Fruit fly (Drosophila melanogaster) whole organism, prepupa: ENCODE measurements around the gene erm.

ENCODE experiments used
- Blimp-1 ChIP-seq: fragments of 200-800 bp; sonication (Bioruptor generic); optimal IDR thresholded peaks from 3 replicates; lab custom pipeline; 2017; ENCODE audit warnings: missing biosample characterization, missing genetic modification characterization, mild to moderate bottlenecking, moderate library complexity, missing genetic modification reagents
- CG10631 ChIP-seq: fragments of 200-800 bp; sonication (Bioruptor generic); optimal IDR thresholded peaks from 2 replicates; lab custom pipeline; 2016; ENCODE audit warnings: missing biosample characterization, missing genetic modification characterization
- CG11294 ChIP-seq: fragments of 200-800 bp; sonication (Bioruptor generic); IDR thresholded peaks from 2 replicates; pipeline ENCODE4 v1.3.6; 2022; ENCODE audit warnings: missing biosample characterization, missing genetic modification characterization
- CG11902 ChIP-seq: fragments of 200-800 bp; sonication (Bioruptor generic); optimal IDR thresholded peaks from 3 replicates; lab custom pipeline; 2016; ENCODE audit warnings: missing biosample characterization, missing genetic modification characterization
- CG16779 ChIP-seq: fragments of 200-800 bp; sonication (Bioruptor generic); optimal IDR thresholded peaks from 3 replicates; lab custom pipeline; 2017; ENCODE audit warnings: missing biosample characterization, mild to moderate bottlenecking, missing genetic modification characterization
- CG31627 ChIP-seq: fragments of 200-800 bp; sonication (Bioruptor generic); optimal IDR thresholded peaks from 3 replicates; lab custom pipeline; 2016; ENCODE audit warnings: missing biosample characterization, missing genetic modification characterization
- CG32006 ChIP-seq: fragments of 200-800 bp; sonication (Bioruptor generic); optimal IDR thresholded peaks from 3 replicates; lab custom pipeline; 2017; ENCODE audit warnings: missing biosample characterization, mild to moderate bottlenecking, missing genetic modification characterization
- CG34406 ChIP-seq: fragments of 200-800 bp; sonication (Bioruptor generic); optimal IDR thresholded peaks from 3 replicates; lab custom pipeline; 2016; ENCODE audit warnings: missing biosample characterization, missing genetic modification characterization
- CG3919 ChIP-seq: fragments of 200-800 bp; sonication (Bioruptor generic); optimal IDR thresholded peaks from 3 replicates; lab custom pipeline; 2016; ENCODE audit warnings: missing biosample characterization, missing genetic modification characterization
- CG4318 ChIP-seq: fragments of 200-800 bp; sonication (Bioruptor generic); optimal IDR thresholded peaks from 3 replicates; lab custom pipeline; 2017; ENCODE audit warnings: missing biosample characterization, mild to moderate bottlenecking, missing genetic modification characterization
- CG6163 ChIP-seq: fragments of 200-800 bp; sonication (Bioruptor generic); IDR thresholded peaks from 3 replicates; pipeline ENCODE4 v1.3.6; 2022; ENCODE audit warnings: missing biosample characterization, missing genetic modification characterization
- CG6276 ChIP-seq: fragments of 200-800 bp; sonication (Bioruptor generic); optimal IDR thresholded peaks from 2 replicates; lab custom pipeline; 2017; ENCODE audit warnings: missing biosample characterization, mild to moderate bottlenecking, missing genetic modification characterization
- CG6808 ChIP-seq: fragments of 200-800 bp; sonication (Bioruptor generic); optimal IDR thresholded peaks from 3 replicates; lab custom pipeline; 2017; ENCODE audit warnings: missing biosample characterization, missing genetic modification characterization, mild to moderate bottlenecking, moderate library complexity, missing genetic modification reagents
- CG7368 ChIP-seq: fragments of 200-800 bp; sonication (Bioruptor generic); optimal IDR thresholded peaks from 3 replicates; lab custom pipeline; 2016; ENCODE audit warnings: missing biosample characterization, missing genetic modification characterization
- CG8119 ChIP-seq: fragments of 200-800 bp; sonication (Bioruptor generic); IDR thresholded peaks from 3 replicates; pipeline ENCODE4 v1.3.6; 2022; ENCODE audit warnings: missing biosample characterization, missing genetic modification characterization
- CG8319 ChIP-seq: fragments of 200-800 bp; sonication (Bioruptor generic); optimal IDR thresholded peaks from 3 replicates; lab custom pipeline; 2016; ENCODE audit warnings: missing biosample characterization, missing genetic modification characterization
- CG8632 ChIP-seq: fragments of 200-800 bp; sonication (Bioruptor generic); optimal IDR thresholded peaks from 3 replicates; lab custom pipeline; 2016; ENCODE audit warnings: missing biosample characterization, missing genetic modification characterization
- CG9139 ChIP-seq: fragments of 200-800 bp; sonication (Bioruptor generic); optimal IDR thresholded peaks from 3 replicates; lab custom pipeline; 2017; ENCODE audit warnings: missing biosample characterization, mild to moderate bottlenecking, missing genetic modification characterization
- Eip75B ChIP-seq: fragments of 200-800 bp; sonication (Bioruptor generic); optimal IDR thresholded peaks from 3 replicates; lab custom pipeline; 2016; ENCODE audit warnings: missing biosample characterization, missing genetic modification characterization
- Eip93F ChIP-seq: fragments of 200-800 bp; sonication (Bioruptor generic); optimal IDR thresholded peaks from 2 replicates; lab custom pipeline; 2016; ENCODE audit warnings: missing biosample characterization, mild to moderate bottlenecking, missing genetic modification characterization
- Ets96B ChIP-seq: fragments of 200-800 bp; optimal IDR thresholded peaks from 2 replicates; lab custom pipeline; 2019; ENCODE audit warnings: missing biosample characterization, mild to moderate bottlenecking, missing genetic modification characterization, moderate library complexity
- Gug ChIP-seq: fragments of 200-800 bp; sonication (Bioruptor generic); IDR thresholded peaks from 2 replicates; pipeline ENCODE4 v1.3.6; 2022; ENCODE audit warnings: missing biosample characterization, missing genetic modification characterization
- Hr38 ChIP-seq: sonication (Bioruptor generic); optimal IDR thresholded peaks from 2 replicates; lab custom pipeline; 2016; ENCODE audit warnings: missing biosample characterization, missing genetic modification characterization
- Hr39 ChIP-seq: fragments of 200-800 bp; sonication (Bioruptor generic); optimal IDR thresholded peaks from 2 replicates; lab custom pipeline; 2016; ENCODE audit warnings: missing biosample characterization, missing genetic modification characterization
- Hr4 ChIP-seq: fragments of 200-800 bp; sonication (Bioruptor generic); optimal IDR thresholded peaks from 3 replicates; lab custom pipeline; 2016; ENCODE audit warnings: missing biosample characterization, missing genetic modification characterization
- Lpt ChIP-seq: fragments of 200-800 bp; sonication (Bioruptor generic); optimal IDR thresholded peaks from 3 replicates; lab custom pipeline; 2016; ENCODE audit warnings: missing biosample characterization, missing genetic modification characterization
- OdsH ChIP-seq: fragments of 200-800 bp; sonication (Bioruptor generic); optimal IDR thresholded peaks from 3 replicates; lab custom pipeline; 2016; ENCODE audit warnings: missing biosample characterization, missing genetic modification characterization
- Smox ChIP-seq: fragments of 200-800 bp; sonication (Bioruptor generic); optimal IDR thresholded peaks from 3 replicates; lab custom pipeline; 2016; ENCODE audit warnings: missing biosample characterization, missing genetic modification characterization
- Sox102F ChIP-seq: fragments of 200-800 bp; sonication (Bioruptor generic); optimal IDR thresholded peaks from 2 replicates; lab custom pipeline; 2016; ENCODE audit warnings: missing biosample characterization, mild to moderate bottlenecking, missing genetic modification characterization
- achi ChIP-seq: fragments of 200-800 bp; sonication (Bioruptor generic); optimal IDR thresholded peaks from 3 replicates; lab custom pipeline; 2016; ENCODE audit warnings: missing biosample characterization, missing genetic modification characterization
- dac ChIP-seq: fragments of 200-800 bp; sonication (Bioruptor generic); optimal IDR thresholded peaks from 2 replicates; lab custom pipeline; 2017; ENCODE audit warnings: missing biosample characterization, mild to moderate bottlenecking, missing genetic modification characterization
- eg ChIP-seq: fragments of 200-800 bp; sonication (Bioruptor generic); IDR thresholded peaks from 3 replicates; pipeline ENCODE4 v1.3.6; 2022; ENCODE audit warnings: missing biosample characterization, missing genetic modification characterization
- esn ChIP-seq: fragments of 200-800 bp; sonication (Bioruptor generic); optimal IDR thresholded peaks from 2 replicates; lab custom pipeline; 2016; ENCODE audit warnings: missing biosample characterization, mild to moderate bottlenecking, missing genetic modification characterization, moderate library complexity
- fd59A ChIP-seq: fragments of 200-800 bp; sonication (Bioruptor generic); optimal IDR thresholded peaks from 2 replicates; lab custom pipeline; 2017; ENCODE audit warnings: missing biosample characterization, mild to moderate bottlenecking, missing genetic modification characterization, missing genetic modification reagents
- fd85E ChIP-seq: fragments of 200-800 bp; sonication (Bioruptor generic); optimal IDR thresholded peaks from 3 replicates; lab custom pipeline; 2016; ENCODE audit warnings: missing biosample characterization, missing genetic modification characterization
- fkh ChIP-seq: fragments of 200-800 bp; sonication (Bioruptor generic); optimal IDR thresholded peaks from 3 replicates; lab custom pipeline; 2017; ENCODE audit warnings: missing biosample characterization, mild to moderate bottlenecking, missing genetic modification characterization, moderate library complexity
- lz ChIP-seq: fragments of 200-800 bp; sonication (Bioruptor generic); optimal IDR thresholded peaks from 3 replicates; lab custom pipeline; 2016; ENCODE audit warnings: missing biosample characterization, missing genetic modification characterization
- net ChIP-seq: fragments of 200-800 bp; sonication (Bioruptor generic); optimal IDR thresholded peaks from 3 replicates; lab custom pipeline; 2016; ENCODE audit warnings: missing biosample characterization, missing genetic modification characterization
- pdm3 ChIP-seq: fragments of 200-800 bp; sonication (Bioruptor generic); optimal IDR thresholded peaks from 3 replicates; lab custom pipeline; 2016; ENCODE audit warnings: missing biosample characterization, missing genetic modification characterization
- salr ChIP-seq, 2 experiments: fragments of 200-800 bp; sonication (Bioruptor generic); optimal IDR thresholded peaks; 3 replicates each; lab custom pipeline; 2016 to 2018; ENCODE audit warnings: missing biosample characterization in 2 of 2, missing genetic modification characterization in 2 of 2, mild to moderate bottlenecking in 1 of 2
- spab ChIP-seq: fragments of 200-800 bp; sonication (Bioruptor generic); optimal IDR thresholded peaks from 2 replicates; lab custom pipeline; 2017; ENCODE audit warnings: missing biosample characterization, mild to moderate bottlenecking, missing genetic modification characterization, missing genetic modification reagents
- ss ChIP-seq, 2 experiments: fragments of 200-800 bp; sonication (Bioruptor generic); optimal IDR thresholded peaks; 2 replicates in 1 of 2; 3 replicates in 1 of 2; lab custom pipeline; 2017 to 2018; ENCODE audit warnings: mild to moderate bottlenecking in 2 of 2, missing biosample characterization in 2 of 2, missing genetic modification characterization in 2 of 2, moderate library complexity in 1 of 2
- svp ChIP-seq: fragments of 200-800 bp; sonication (Bioruptor generic); peaks from one replicate; lab custom pipeline; 2016; ENCODE audit warnings: missing biosample characterization, missing genetic modification characterization
- topi ChIP-seq: fragments of 200-800 bp; sonication (Bioruptor generic); optimal IDR thresholded peaks from 3 replicates; lab custom pipeline; 2016; ENCODE audit warnings: missing biosample characterization, missing genetic modification characterization

The erm gene

DNA sequence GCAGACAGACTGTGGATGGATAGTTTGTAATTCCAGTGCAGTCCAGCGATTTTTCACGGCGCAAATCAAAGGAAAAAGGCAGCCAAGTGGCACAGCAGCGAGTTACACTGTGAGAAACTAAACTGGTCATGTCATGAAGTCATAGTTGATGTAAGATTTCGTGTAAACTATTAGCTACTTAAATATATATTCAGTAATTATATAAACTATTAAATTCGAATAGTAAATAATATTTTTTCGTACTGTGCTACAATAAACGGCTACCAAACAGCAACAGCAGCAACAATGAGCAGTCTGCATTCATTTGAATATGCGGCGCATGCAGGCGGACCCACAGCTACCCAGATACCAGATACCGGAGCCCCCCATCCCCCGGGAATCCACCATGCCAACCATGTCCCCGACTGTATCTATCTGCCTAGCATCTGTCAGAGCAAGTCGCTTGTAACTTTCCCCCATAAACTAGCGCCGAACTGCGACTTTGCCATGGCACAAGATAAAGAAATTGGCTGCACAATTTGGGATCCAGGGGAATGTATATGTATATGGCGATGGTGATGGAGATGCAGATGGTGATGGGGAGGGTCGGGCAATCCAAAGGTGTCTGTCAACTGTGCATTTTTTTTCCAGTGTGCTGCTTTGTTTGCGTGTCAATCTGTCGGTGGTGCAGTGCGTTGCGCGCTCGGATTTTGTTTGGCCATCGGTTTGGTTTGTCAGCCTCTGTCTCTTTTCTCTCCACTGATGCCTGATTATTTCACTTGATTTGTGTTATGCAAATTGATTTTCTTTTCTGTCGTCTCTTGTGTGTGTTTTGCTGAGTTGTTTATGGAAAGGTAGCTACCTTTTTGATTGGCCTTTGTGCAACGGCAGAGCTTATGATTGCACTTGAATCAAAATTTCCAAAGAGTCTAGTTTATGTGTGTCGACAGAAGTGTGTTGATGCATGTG is 44.0 kb downstream of the erm start (continued):
- no peak for TF ChIP-seq Sox102F (GFP tag; lab: Kevin White, UChicago)
- peak; percentile 85 for TF ChIP-seq Hr4 (GFP tag; lab: Kevin White, UChicago)
- TF ChIP-seq fd85E (GFP tag; lab: Kevin White, UChicago) = no peak
- no peak for TF ChIP-seq fkh (GFP tag; lab: Kevin White, UChicago)
- TF ChIP-seq ss (GFP tag; optimal IDR thresholded peaks at IDR 0.05; lab: Kevin White, UChicago) = no peak
- peak; percentile 77 for TF ChIP-seq dac (GFP tag; lab: Kevin White, UChicago)
- TF ChIP-seq CG32006 (GFP tag; lab: Kevin White, UChicago) = peak; percentile 88
- TF ChIP-seq CG10631 (GFP tag; lab: Kevin White, UChicago) = peak; percentile 40
- peak; percentile 53 for TF ChIP-seq net (GFP tag; lab: Kevin White, UChicago)
- TF ChIP-seq, all 60 proteins: peak for 20

DNA sequence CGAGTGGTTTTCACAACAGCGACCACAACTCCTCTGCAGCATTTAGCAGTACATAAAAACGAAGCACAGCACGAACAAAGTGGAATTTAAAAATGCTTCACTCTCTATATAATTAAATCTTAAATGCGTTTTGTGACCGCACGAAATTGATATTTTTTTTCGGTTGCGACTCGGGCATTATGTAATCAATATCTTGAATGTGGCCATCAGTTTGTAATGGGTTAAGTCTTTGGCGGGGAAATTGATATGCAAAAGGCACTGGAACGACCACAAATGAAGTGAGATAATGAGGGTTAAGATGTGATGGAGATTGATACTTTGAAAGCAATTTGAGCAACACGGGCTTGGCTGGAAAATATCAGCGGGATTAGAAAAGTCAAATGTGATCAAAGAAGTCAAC is 46.3 kb downstream of the erm start:
- no peak for TF ChIP-seq Lpt (GFP tag; lab: Kevin White, UChicago)

DNA sequence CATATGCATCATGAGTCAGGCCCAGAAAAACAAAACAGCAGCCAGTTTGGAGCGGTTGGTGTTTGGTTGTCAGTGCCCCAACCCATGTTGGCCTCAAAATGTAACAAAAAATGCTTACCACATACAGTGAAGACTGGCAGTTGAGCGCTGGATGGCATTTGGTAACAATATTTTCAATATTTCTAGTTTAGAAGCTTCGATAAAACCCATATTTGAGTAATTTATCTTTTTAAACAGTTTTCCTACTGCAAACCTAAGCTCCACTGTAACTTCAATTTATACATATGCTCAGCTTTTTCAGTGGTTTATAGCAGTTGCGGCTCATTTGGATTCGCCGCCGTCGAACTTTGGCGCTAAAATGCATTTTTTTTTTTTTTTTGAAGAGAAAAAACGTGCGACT is 53.7 kb downstream of the erm start:
- TF ChIP-seq CG9139 (GFP tag; lab: Kevin White, UChicago) = no peak
- no peak for TF ChIP-seq topi (GFP tag; lab: Kevin White, UChicago)
- peak; percentile 6 for TF ChIP-seq Sox102F (GFP tag; lab: Kevin White, UChicago)
- no peak for TF ChIP-seq CG7368 (GFP tag; lab: Kevin White, UChicago)
- TF ChIP-seq fd59A (GFP tag; lab: Kevin White, UChicago) = no peak
- peak; percentile 11 for TF ChIP-seq CG3919 (GFP tag; lab: Kevin White, UChicago)
- no peak for TF ChIP-seq fd85E (GFP tag; lab: Kevin White, UChicago)
- TF ChIP-seq CG11294 (GFP tag; lab: Robert Waterston, UW) = peak; percentile 80
- TF ChIP-seq salr (GFP tag; optimal IDR thresholded peaks at IDR 0.05; lab: Kevin White, UChicago) = no peak
- peak; percentile 40 for TF ChIP-seq achi (GFP tag; lab: Kevin White, UChicago)
- peak; percentile 73 for TF ChIP-seq CG32006 (GFP tag; lab: Kevin White, UChicago)
- TF ChIP-seq Smox (GFP tag; lab: Kevin White, UChicago) = no peak
- TF ChIP-seq Lpt (GFP tag; lab: Kevin White, UChicago) = peak; percentile 34
- TF ChIP-seq pdm3 (GFP tag; lab: Kevin White, UChicago) = peak; percentile 30
- no peak for TF ChIP-seq Eip75B (GFP tag; lab: Kevin White, UChicago)
- peak; percentile 94 for TF ChIP-seq eg (GFP tag; lab: Robert Waterston, UW)
- TF ChIP-seq CG8119 (GFP tag; lab: Robert Waterston, UW) = peak; percentile 82
- TF ChIP-seq OdsH = peak; percentile 71
- peak; percentile 58 for TF ChIP-seq svp (GFP tag; lab: Kevin White, UChicago)
- no peak for TF ChIP-seq Eip93F (GFP tag; lab: Kevin White, UChicago)
- TF ChIP-seq CG8632 (GFP tag; lab: Kevin White, UChicago) = no peak
- TF ChIP-seq esn = peak; percentile 25
- TF ChIP-seq spab = no peak
- TF ChIP-seq CG16779 (tag; lab: Kevin White, UChicago) = no peak
- peak; percentile 66 for TF ChIP-seq CG6276 (GFP tag; lab: Kevin White, UChicago)
- peak; percentile 14 for TF ChIP-seq lz (GFP tag; lab: Kevin White, UChicago)
- TF ChIP-seq Ets96B = no peak
- TF ChIP-seq CG11902 = no peak
- TF ChIP-seq CG6808 (GFP tag; lab: Kevin White, UChicago) = no peak
- TF ChIP-seq CG6163 (GFP tag; lab: Robert Waterston, UW) = peak; percentile 58; the same call in 2 of the 3 replicates
- no peak for TF ChIP-seq Hr39 (GFP tag; lab: Kevin White, UChicago)
- peak; percentile 56 for TF ChIP-seq net (GFP tag; lab: Kevin White, UChicago)
- TF ChIP-seq Gug = peak; percentile 74
- TF ChIP-seq ss (GFP tag; optimal IDR thresholded peaks at IDR 0.05; lab: Kevin White, UChicago) = no peak
- no peak for TF ChIP-seq CG8319
- peak; percentile 7 for TF ChIP-seq CG31627 (GFP tag; lab: Kevin White, UChicago)
- TF ChIP-seq CG34406 = no peak
- no peak for TF ChIP-seq fkh (GFP tag; lab: Kevin White, UChicago)
- no peak for TF ChIP-seq Blimp-1 (GFP tag; lab: Kevin White, UChicago)
- peak; percentile 56 for TF ChIP-seq Hr38 (GFP tag; lab: Kevin White, UChicago)
- peak; percentile 56 for TF ChIP-seq CG4318 (GFP tag; lab: Kevin White, UChicago)
- TF ChIP-seq Hr4 (GFP tag; lab: Kevin White, UChicago) = peak; percentile 75
